Fruit fly (Drosophila melanogaster) Kc167 (cell line): ENCODE measurements around the gene mRpS6.

Experiments used
- Myc ChIP-seq: fragments of >200 bp; optimal IDR thresholded peaks from 2 replicates; lab custom pipeline; 2017; ENCODE audit warnings: missing external identifiers
- Sin3A ChIP-seq: fragments of >200 bp; optimal IDR thresholded peaks from 2 replicates; lab custom pipeline; 2018; ENCODE audit warnings: missing external identifiers
- h ChIP-seq: fragments of >200 bp; optimal IDR thresholded peaks from 3 replicates; lab custom pipeline; 2018; ENCODE audit warnings: missing external identifiers
- insv ChIP-seq: fragments of >200 bp; optimal IDR thresholded peaks from 3 replicates; lab custom pipeline; 2018; ENCODE audit warnings: missing external identifiers
- psq ChIP-seq: fragments of >200 bp; optimal IDR thresholded peaks from 2 replicates; lab custom pipeline; 2017; ENCODE audit warnings: missing external identifiers
- ttk ChIP-seq: sonication (Bioruptor generic); optimal IDR thresholded peaks from 2 replicates; lab custom pipeline; 2017; ENCODE audit warnings: missing external identifiers

Gene mRpS6

dm6 chr3L:4389104-4389503 lies 24.8 kb downstream of the mRpS6 start:
- no peak for TF ChIP-seq insv (lab: Kevin White, UChicago)
- TF ChIP-seq ttk (lab: Kevin White, UChicago) = no peak
- no peak for TF ChIP-seq Myc
- no peak for TF ChIP-seq Sin3A (lab: Kevin White, UChicago)
- TF ChIP-seq psq (lab: Kevin White, UChicago) = no peak
- TF ChIP-seq h = no peak

dm6 chr3L:4392851-4393250 lies 28.5 kb downstream of the mRpS6 start:
- TF ChIP-seq psq (lab: Kevin White, UChicago) (no peak), ttk (lab: Kevin White, UChicago) (no peak), insv (lab: Kevin White, UChicago) (no peak), Sin3A (lab: Kevin White, UChicago) (no peak), h (no peak), Myc (no peak)

dm6 chr3L:4393642-4394041 lies 29.3 kb downstream of the mRpS6 start:
- no peak for TF ChIP-seq insv (lab: Kevin White, UChicago)
- no peak for TF ChIP-seq psq (lab: Kevin White, UChicago)
- no peak for TF ChIP-seq Sin3A (lab: Kevin White, UChicago)
- TF ChIP-seq h = no peak
- no peak for TF ChIP-seq ttk (lab: Kevin White, UChicago)
- TF ChIP-seq Myc = no peak

dm6 chr3L:4395501-4396073 lies 31.2 kb downstream of the mRpS6 start:
- TF ChIP-seq Sin3A (lab: Kevin White, UChicago) = no peak
- no peak for TF ChIP-seq ttk (lab: Kevin White, UChicago)
- no peak for TF ChIP-seq psq (lab: Kevin White, UChicago)
- TF ChIP-seq h = no peak
- no peak for TF ChIP-seq insv (lab: Kevin White, UChicago)
- TF ChIP-seq Myc = no peak

- TF ChIP-seq ttk (lab: Kevin White, UChicago) (no peak), Sin3A (lab: Kevin White, UChicago) (no peak), Myc (no peak), psq (lab: Kevin White, UChicago) (no peak), h (no peak), insv (lab: Kevin White, UChicago) (no peak)
These were observed 32.0 kb downstream of the mRpS6 start for dm6 chr3L:4396372-4396771.

- TF ChIP-seq Myc (no peak), insv (lab: Kevin White, UChicago) (no peak), ttk (lab: Kevin White, UChicago) (no peak), psq (lab: Kevin White, UChicago) (no peak), h (no peak), Sin3A (lab: Kevin White, UChicago) (no peak)
These were observed 32.8 kb downstream of the mRpS6 start for dm6 chr3L:4397137-4397536.

- TF ChIP-seq psq (lab: Kevin White, UChicago) (no peak), Sin3A (lab: Kevin White, UChicago) (no peak), insv (lab: Kevin White, UChicago) (no peak), Myc (no peak), h (no peak), ttk (lab: Kevin White, UChicago) (no peak)
These were observed 33.5 kb downstream of the mRpS6 start for dm6 chr3L:4397874-4398273.

- no peak for TF ChIP-seq psq (lab: Kevin White, UChicago)
- TF ChIP-seq h = no peak
- TF ChIP-seq Myc = no peak
These were observed 35.6 kb downstream of the mRpS6 start for dm6 chr3L:4399905-4400304.

- no peak for TF ChIP-seq Myc
- TF ChIP-seq insv (lab: Kevin White, UChicago) = no peak
- no peak for TF ChIP-seq ttk (lab: Kevin White, UChicago)
- TF ChIP-seq Sin3A (lab: Kevin White, UChicago) = no peak
- TF ChIP-seq psq (lab: Kevin White, UChicago) = no peak
- TF ChIP-seq h = no peak
These were observed 36.9 kb downstream of the mRpS6 start for dm6 chr3L:4401241-4401640.

- TF ChIP-seq h (no peak), ttk (lab: Kevin White, UChicago) (no peak), Myc (no peak), Sin3A (lab: Kevin White, UChicago) (no peak), psq (lab: Kevin White, UChicago) (no peak), insv (lab: Kevin White, UChicago) (no peak)
These were observed 38.9 kb downstream of the mRpS6 start, which contains the start of gene Syx17 for dm6 chr3L:4403180-4403769. TSS of gene Syx17 (plus strand) at chr3L:4403487.

- TF ChIP-seq ttk (lab: Kevin White, UChicago) = no peak
These were observed 41.6 kb downstream of the mRpS6 start, which contains the start of gene CG15019 for dm6 chr3L:4405922-4406321. TSS of gene CG15019 (minus strand) at chr3L:4406059.

dm6 chr3L:4406653-4407257 lies 42.4 kb downstream of the mRpS6 start, which contains the start of gene TP53INP:
TSS of gene TP53INP (plus strand) at chr3L:4406943.
- TF ChIP-seq psq (lab: Kevin White, UChicago) (no peak), insv (lab: Kevin White, UChicago) (no peak), h (no peak), ttk (lab: Kevin White, UChicago) (no peak), Sin3A (lab: Kevin White, UChicago) (no peak), Myc (no peak)
